Fruit fly (Drosophila melanogaster) whole organism, wandering third instar larva: ENCODE results near the gene Ero1L.

Experiments used
- Abd-B ChIP-seq: fragments of >200 bp; optimal IDR thresholded peaks from 2 replicates; lab custom pipeline; 2017; ENCODE audit warnings: missing biosample characterization, missing genetic modification characterization
- CG9705 ChIP-seq: fragments of 200-800 bp; sonication (Bioruptor generic); optimal IDR thresholded peaks from 2 replicates; lab custom pipeline; 2018; ENCODE audit warnings: missing biosample characterization, mild to moderate bottlenecking, missing genetic modification characterization
- Dfd ChIP-seq: fragments of >200 bp; optimal IDR thresholded peaks from 2 replicates; lab custom pipeline; 2017; ENCODE audit warnings: missing biosample characterization, missing genetic modification characterization
- Hr83 ChIP-seq: fragments of 200-300 bp; sonication (Bioruptor generic); optimal IDR thresholded peaks from 2 replicates; lab custom pipeline; 2016; ENCODE audit warnings: missing biosample characterization, mild to moderate bottlenecking, missing genetic modification characterization, moderate library complexity; ENCODE audit not compliant: poor library complexity, severe bottlenecking
- Mio ChIP-seq: sonication (Bioruptor generic); optimal IDR thresholded peaks from 2 replicates; lab custom pipeline; 2016; ENCODE audit warnings: missing biosample characterization, missing genetic modification characterization
- N ChIP-seq: fragments of >200 bp; optimal IDR thresholded peaks from 2 replicates; lab custom pipeline; 2018; ENCODE audit warnings: missing biosample characterization, missing external identifiers, missing genetic modification characterization
- OdsH ChIP-seq: fragments of 200-800 bp; sonication (Bioruptor generic); optimal IDR thresholded peaks from 2 replicates; lab custom pipeline; 2016; ENCODE audit warnings: missing biosample characterization, mild to moderate bottlenecking, missing genetic modification characterization
- Vsx2 ChIP-seq: fragments of 200-300, 225-300 bp; sonication (Bioruptor generic); optimal IDR thresholded peaks from 2 replicates; lab custom pipeline; 2018; ENCODE audit warnings: missing biosample characterization, missing genetic modification characterization; ENCODE audit not compliant: partially characterized antibody
- ey ChIP-seq: fragments of 200-800 bp; sonication (Bioruptor generic); optimal IDR thresholded peaks from 2 replicates; lab custom pipeline; 2016; ENCODE audit warnings: missing biosample characterization, missing genetic modification characterization
- fru ChIP-seq: fragments of 200-800 bp; sonication (Bioruptor generic); optimal IDR thresholded peaks from 3 replicates; lab custom pipeline; 2016; ENCODE audit warnings: missing biosample characterization, mild to moderate bottlenecking, missing genetic modification characterization
- h ChIP-seq: fragments of 200-800 bp; sonication (Bioruptor generic); optimal IDR thresholded peaks from 3 replicates; lab custom pipeline; 2016; ENCODE audit warnings: missing biosample characterization, mild to moderate bottlenecking, missing genetic modification characterization
- jim ChIP-seq: fragments of 175-275, 200-325 bp; sonication (Bioruptor generic); optimal IDR thresholded peaks from 2 replicates; lab custom pipeline; 2016; ENCODE audit warnings: missing biosample characterization, mild to moderate bottlenecking, missing genetic modification characterization
- usp ChIP-seq: fragments of >200 bp; optimal IDR thresholded peaks from 2 replicates; lab custom pipeline; 2017; ENCODE audit warnings: missing biosample characterization, missing genetic modification characterization

- TF ChIP-seq jim = no peak
- no peak for TF ChIP-seq Mio (GFP tag; lab: Kevin White, UChicago)
- TF ChIP-seq ey (GFP tag; lab: Kevin White, UChicago) = no peak
- TF ChIP-seq usp (GFP tag; lab: Kevin White, UChicago) = no peak
- TF ChIP-seq Vsx2 = no peak
- no peak for TF ChIP-seq Hr83
- TF ChIP-seq N (GFP tag; lab: Kevin White, UChicago) = no peak
- no peak for TF ChIP-seq OdsH (GFP tag; lab: Kevin White, UChicago)
- TF ChIP-seq Dfd = no peak
- no peak for TF ChIP-seq CG9705 (GFP tag; lab: Kevin White, UChicago)
- no peak for TF ChIP-seq h (GFP tag; lab: Kevin White, UChicago)
- TF ChIP-seq Abd-B (GFP tag; lab: Kevin White, UChicago) = no peak
- TF ChIP-seq fru (GFP tag; lab: Kevin White, UChicago) = no peak
Measured at dm6 chr3L:4212815-4213214, 42.6 kb downstream of the Ero1L start, which contains the start of gene Cpr64Ac.
